Worm (Caenorhabditis elegans): ENCODE measurements around the gene srw-3.
A peak's percentile ranks its signal among the peaks of the same experiment; 100 is the strongest.

The srw-3 gene

ce11 chrV:7730488-7730887 is 25.1 kb downstream of the srw-3 start (continued):
- TF ChIP-seq rbr-2 (tag; optimal IDR thresholded peaks at IDR 0.05) (peak; percentile 56), ceh-44 (GFP tag; IDR thresholded peaks at IDR 0.05) (0 out of 2 replicates have a peak, but pooled peaks have one; percentile 6), ztf-7 (tag; optimal IDR thresholded peaks at IDR 0.05) (peak; percentile 35), hif-1 (tag; optimal IDR thresholded peaks at IDR 0.05) (peak in 1 of 2 experiments; percentile 19), mdl-1 (tag; optimal IDR thresholded peaks at IDR 0.05) (no peak), mes-2 (tag; optimal IDR thresholded peaks at IDR 0.05; ENCODE audit: poor library complexity, severe bottlenecking) (peak; percentile 67), lir-3 (tag; optimal IDR thresholded peaks at IDR 0.05) (no peak), php-3 (GFP tag; IDR thresholded peaks at IDR 0.05) (no peak), dpl-1 (GFP tag; optimal IDR thresholded peaks at IDR 0.05) (peak; percentile 38), ctbp-1 (GFP tag; IDR thresholded peaks at IDR 0.05) (0 out of 2 replicates have a peak, but pooled peaks have one; percentile 12), gei-8 (GFP tag; optimal IDR thresholded peaks at IDR 0.05) (peak; percentile 24), fos-1 (tag; optimal IDR thresholded peaks at IDR 0.05) (no peak), lin-13 (GFP tag; optimal IDR thresholded peaks at IDR 0.05) (no peak), sdz-12 (GFP tag; optimal IDR thresholded peaks at IDR 0.05) (no peak), D1046.2 (GFP tag; IDR thresholded peaks at IDR 0.05) (no peak), mxl-2 (GFP tag; conservative IDR thresholded peaks at IDR 0.05) (no peak), lin-38 (GFP tag; IDR thresholded peaks at IDR 0.05) (peak; percentile 26; the same call in 1 of the 2 replicates), daf-16 (GFP tag; optimal IDR thresholded peaks at IDR 0.05) (no peak), daf-16 (tag; optimal IDR thresholded peaks at IDR 0.05) (peak; percentile 88), vab-7 (GFP tag; IDR thresholded peaks at IDR 0.05) (no peak), dmd-8 (GFP tag; IDR thresholded peaks at IDR 0.05) (0 out of 2 replicates have a peak, but pooled peaks have one; percentile 10), hlh-30 (tag; optimal IDR thresholded peaks at IDR 0.05; ENCODE audit: insufficient read depth) (peak; percentile 64), dmd-6 (GFP tag; IDR thresholded peaks at IDR 0.05) (peak; percentile 37; the same call in 1 of the 2 replicates), daf-8 (GFP tag; IDR thresholded peaks at IDR 0.05) (no peak), duxl-1 (tag; optimal IDR thresholded peaks at IDR 0.05; ENCODE audit: poor library complexity) (peak; percentile 42), saeg-2 (GFP tag; IDR thresholded peaks at IDR 0.05) (no peak), aly-2 (tag; optimal IDR thresholded peaks at IDR 0.05) (no peak), snpc-4 (tag; optimal IDR thresholded peaks at IDR 0.05) (no peak), nhr-6 (tag; optimal IDR thresholded peaks at IDR 0.05) (peak; percentile 37), hmg-1.1 (GFP tag; IDR thresholded peaks at IDR 0.05) (0 out of 2 replicates have a peak, but pooled peaks have one; percentile 45), lin-1 (GFP tag; IDR thresholded peaks at IDR 0.05) (peak; percentile 37; the same call in 1 of the 2 replicates), dmd-9 (GFP tag; IDR thresholded peaks at IDR 0.05) (peak; percentile 61; the same call in 1 of the 2 replicates), nhr-77 (tag; optimal IDR thresholded peaks at IDR 0.05) (no peak), dve-1 (tag; optimal IDR thresholded peaks at IDR 0.05; ENCODE audit: insufficient read depth) (peak; percentile 67), arid-1 (GFP tag; conservative IDR thresholded peaks at IDR 0.05) (0 out of 2 replicates have a peak, but pooled peaks have one; percentile 61), T20F7.1 (GFP tag; optimal IDR thresholded peaks at IDR 0.05) (peak; percentile 6), snpc-1.2 (GFP tag; IDR thresholded peaks at IDR 0.05) (peak; percentile 52; the same call in 1 of the 2 replicates), mep-1 (tag; optimal IDR thresholded peaks at IDR 0.05) (peak; percentile 35), nhr-10 (tag; optimal IDR thresholded peaks at IDR 0.05) (no peak), F37D6.2 (tag; optimal IDR thresholded peaks at IDR 0.05) (no peak)

ce11 chrV:7733240-7733765 is 27.9 kb downstream of the srw-3 start:
- TF ChIP-seq aha-1 (tag) (peak; percentile 83), lsy-2 (tag; optimal IDR thresholded peaks at IDR 0.05) (peak in 1 of 2 experiments; percentile 32), dve-1 (tag; optimal IDR thresholded peaks at IDR 0.05; ENCODE audit: insufficient read depth) (no peak), mep-1 (tag; optimal IDR thresholded peaks at IDR 0.05) (peak; percentile 26), ztf-11 (tag; optimal IDR thresholded peaks at IDR 0.05) (no peak), jun-1 (tag; optimal IDR thresholded peaks at IDR 0.05) (no peak), nhr-48 (tag; optimal IDR thresholded peaks at IDR 0.05) (peak; percentile 13), zip-11 (GFP tag; IDR thresholded peaks at IDR 0.05) (0 out of 2 replicates have a peak, but pooled peaks have one; percentile 9), Y5F2A.4 (GFP tag; optimal IDR thresholded peaks at IDR 0.05) (peak; percentile 1), lim-7 (GFP tag; IDR thresholded peaks at IDR 0.05) (0 out of 2 replicates have a peak, but pooled peaks have one; percentile 26), ama-1 (optimal IDR thresholded peaks at IDR 0.05) (peak; percentile 46), egl-43 (GFP tag; IDR thresholded peaks at IDR 0.05) (0 out of 2 replicates have a peak, but pooled peaks have one; percentile 24), lin-39 (tag; optimal IDR thresholded peaks at IDR 0.05) (no peak)

Data from whole organism, L4 larva.